Fruit fly (Drosophila melanogaster) S2 (cell line): ENCODE measurements around the gene ssp7.

Experiments used
- CG8478 ChIP-seq: fragments of >200 bp; optimal IDR thresholded peaks from 2 replicates; lab custom pipeline; 2018
- CTCF ChIP-seq, 2 experiments: fragments of >200 bp; optimal IDR thresholded peaks; 2 replicates each; lab custom pipeline; 2018

- no peak for TF ChIP-seq CTCF (optimal IDR thresholded peaks at IDR 0.05; lab: Kevin White, UChicago)
- no peak for TF ChIP-seq CG8478 (lab: Kevin White, UChicago)
These were observed 3.8 kb upstream of the ssp7 start, which contains the start of gene CG15201 for dm6 chrX:11143820-11144219.
